Fruit fly (Drosophila melanogaster): ENCODE measurements around the gene CG34012.

The CG34012 gene

dm6 chr3L:11125636-11126532 is 16.6 kb upstream of the CG34012 start (continued):
- TF ChIP-seq CG4282 (GFP tag; optimal IDR thresholded peaks at IDR 0.05) (no peak), jing (GFP tag; optimal IDR thresholded peaks at IDR 0.05) (no peak), CG8290 (GFP tag; optimal IDR thresholded peaks at IDR 0.05) (no peak), CG8290 (tag; optimal IDR thresholded peaks at IDR 0.05) (no peak), CG2202 (tag; optimal IDR thresholded peaks at IDR 0.05) (no peak), insv (GFP tag; optimal IDR thresholded peaks at IDR 0.05) (peak; percentile 50 to 90), pita (GFP tag; optimal IDR thresholded peaks at IDR 0.05) (no peak), CG5180 (GFP tag; optimal IDR thresholded peaks at IDR 0.05) (no peak), CG17361 (GFP tag; IDR thresholded peaks at IDR 0.05) (peak; percentile 22; the same call in 1 of the 3 replicates), ac (GFP tag; optimal IDR thresholded peaks at IDR 0.05) (no peak), CG14441 (GFP tag; IDR thresholded peaks at IDR 0.05) (no peak), Gug (GFP tag; IDR thresholded peaks at IDR 0.05) (no peak), Atf3 (GFP tag; optimal IDR thresholded peaks at IDR 0.05) (no peak), amos (GFP tag; IDR thresholded peaks at IDR 0.05; ENCODE audit: partially characterized antibody) (no peak), CrebB (tag; optimal IDR thresholded peaks at IDR 0.05) (no peak), B-H1 (GFP tag; IDR thresholded peaks at IDR 0.05) (no peak), Elba2 (GFP tag; optimal IDR thresholded peaks at IDR 0.05) (peak; percentile 54), Ravus (GFP tag; IDR thresholded peaks at IDR 0.05) (no peak), gsb (GFP tag; IDR thresholded peaks at IDR 0.05) (no peak), z (GFP tag; IDR thresholded peaks at IDR 0.05) (0 out of 3 replicates have a peak, but pooled peaks have one; percentile 13), sqz (GFP tag; optimal IDR thresholded peaks at IDR 0.05) (no peak), CG12391 (tag; optimal IDR thresholded peaks at IDR 0.05) (peak; percentile 6), CG3163 (GFP tag; optimal IDR thresholded peaks at IDR 0.05) (no peak), croc (GFP tag; conservative IDR thresholded peaks at IDR 0.05) (no peak), CG8281 (tag; optimal IDR thresholded peaks at IDR 0.05) (no peak), CkIIα-i1 (GFP tag; IDR thresholded peaks at IDR 0.05) (no peak), Fer1 (GFP tag; optimal IDR thresholded peaks at IDR 0.05) (peak; percentile 6), CG32767 (GFP tag; IDR thresholded peaks at IDR 0.05) (no peak), Hmx (GFP tag; optimal IDR thresholded peaks at IDR 0.05) (no peak), caup (GFP tag; optimal IDR thresholded peaks at IDR 0.05; ENCODE audit: severe bottlenecking) (peak; percentile 22), CG6791 (GFP tag; IDR thresholded peaks at IDR 0.05; ENCODE audit: partially characterized antibody) (no peak), CG34422 (GFP tag; IDR thresholded peaks at IDR 0.05) (no peak), esg (GFP tag; conservative IDR thresholded peaks at IDR 0.05) (no peak), emc (GFP tag; optimal IDR thresholded peaks at IDR 0.05) (no peak), rib (GFP tag; IDR thresholded peaks at IDR 0.05) (no peak), CG9932 (GFP tag; IDR thresholded peaks at IDR 0.05) (0 out of 2 replicates have a peak, but pooled peaks have one; percentile 7), CG4820 (GFP tag; optimal IDR thresholded peaks at IDR 0.05) (no peak), Adf1 (GFP tag; IDR thresholded peaks at IDR 0.05) (no peak), NFAT (GFP tag; IDR thresholded peaks at IDR 0.05) (0 out of 2 replicates have a peak, but pooled peaks have one; percentile 16), CG11504 (tag; optimal IDR thresholded peaks at IDR 0.05) (no peak), hkb (optimal IDR thresholded peaks at IDR 0.05) (no peak), hkb (GFP tag; IDR thresholded peaks at IDR 0.05) (no peak), CG13296 (GFP tag; optimal IDR thresholded peaks at IDR 0.05) (no peak), CoRest (tag; optimal IDR thresholded peaks at IDR 0.05) (no peak), run (tag; optimal IDR thresholded peaks at IDR 0.05) (no peak), nerfin-2 (GFP tag; IDR thresholded peaks at IDR 0.05; ENCODE audit: partially characterized antibody) (no peak), br (optimal IDR thresholded peaks at IDR 0.05) (no peak), CG7745 (tag; optimal IDR thresholded peaks at IDR 0.05) (no peak), hbn (GFP tag; IDR thresholded peaks at IDR 0.05; ENCODE audit: partially characterized antibody) (no peak), fd64A (GFP tag; optimal IDR thresholded peaks at IDR 0.05) (no peak)
